Worm (Caenorhabditis elegans): ENCODE results near the gene T22F3.7.

DNA sequence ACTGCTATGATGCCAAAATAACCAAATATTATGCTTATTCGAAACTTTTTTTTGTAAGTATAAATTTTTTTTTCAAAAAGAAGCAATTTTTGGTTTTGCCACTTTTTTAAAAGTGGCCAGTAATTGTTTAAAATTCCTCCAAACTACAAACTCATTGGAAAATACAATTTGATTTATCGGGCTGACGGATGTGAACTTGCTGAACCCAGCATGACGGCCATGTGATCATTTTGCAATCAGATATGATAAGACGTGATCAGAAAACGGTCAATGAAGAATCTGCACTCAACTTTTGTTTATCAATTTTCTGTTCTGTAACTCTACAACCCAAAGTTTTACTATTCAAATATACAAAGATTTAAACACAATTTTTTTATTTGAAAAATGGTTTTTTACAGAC lies 5.9 kb upstream of the T22F3.7 start:
- TF ChIP-seq fos-1 (tag; optimal IDR thresholded peaks at IDR 0.05) = no peak
- TF ChIP-seq lin-13 (GFP tag; optimal IDR thresholded peaks at IDR 0.05) = no peak
- TF ChIP-seq nhr-237 (tag; optimal IDR thresholded peaks at IDR 0.05) = no peak
